Worm (Caenorhabditis elegans): ENCODE results near the gene srt-40.
"Not testable (repeated sequence)": the region's sequence is repeated elsewhere in the genome, so short reads cannot be mapped to it uniquely, and the experiment has no call there.

- TF ChIP-seq lin-39 (tag; optimal IDR thresholded peaks at IDR 0.05); ama-1 (optimal IDR thresholded peaks at IDR 0.05); nhr-25 (tag; optimal IDR thresholded peaks at IDR 0.05); R02D3.7 (tag; optimal IDR thresholded peaks at IDR 0.05); alr-1 (tag; optimal IDR thresholded peaks at IDR 0.05); nhr-11 (tag; optimal IDR thresholded peaks at IDR 0.05); nhr-21 (tag; optimal IDR thresholded peaks at IDR 0.05); mdl-1 (tag; optimal IDR thresholded peaks at IDR 0.05): not testable (repeated sequence)
Observed at ce11 chrV:2255191-2255590, 49.1 kb upstream of the srt-40 start, which contains the start of gene F41B5.1.
